Worm (Caenorhabditis elegans) whole organism, midembryonic: ENCODE results near the gene F08D12.2.
A peak's percentile ranks its signal among the peaks of the same experiment; 100 is the strongest.

Experiments
- T22C8.4 ChIP-seq: fragments of 200-800 bp; sonication (Bioruptor generic); IDR thresholded peaks from 2 replicates; pipeline ENCODE4 v1.3.6; 2022; ENCODE audit warnings: missing genetic modification characterization, missing compliant biosample characterization
- cog-1 ChIP-seq: sonication (generic microtip); optimal IDR thresholded peaks from 2 replicates; lab custom pipeline; 2016; ENCODE audit warnings: missing genetic modification characterization, missing compliant biosample characterization
- flt-1 ChIP-seq: fragments of 200-800 bp; sonication (Bioruptor generic); IDR thresholded peaks from 2 replicates; pipeline ENCODE4 v1.3.6; 2022; ENCODE audit warnings: missing genetic modification characterization, missing compliant biosample characterization
- klf-2 ChIP-seq: fragments of 200-800 bp; sonication (Bioruptor generic); conservative IDR thresholded peaks from 2 replicates; pipeline ENCODE4 v1.3.6; 2022; ENCODE audit warnings: missing genetic modification reagents, missing genetic modification characterization, missing compliant biosample characterization
- med-1 ChIP-seq: sonication (generic microtip); optimal IDR thresholded peaks from 2 replicates; lab custom pipeline; 2017; ENCODE audit warnings: missing genetic modification characterization, mild to moderate bottlenecking, missing compliant biosample characterization, antibody characterized with exemption, missing genetic modification reagents; ENCODE audit not compliant: insufficient read depth
- ref-1 ChIP-seq: fragments of 200-800 bp; sonication (Bioruptor generic); conservative IDR thresholded peaks from 2 replicates; pipeline ENCODE4 v1.3.6; 2022; ENCODE audit warnings: missing genetic modification reagents, missing genetic modification characterization, missing compliant biosample characterization
- tab-1 ChIP-seq: fragments of 200-800 bp; sonication (Bioruptor generic); IDR thresholded peaks from 2 replicates; pipeline ENCODE4 v1.3.6; 2022; ENCODE audit warnings: missing genetic modification characterization, missing compliant biosample characterization
- ztf-23 ChIP-seq: fragments of 200-800 bp; sonication (Bioruptor generic); IDR thresholded peaks from 2 replicates; pipeline ENCODE4 v1.3.6; 2022; ENCODE audit warnings: missing genetic modification reagents, missing genetic modification characterization, missing compliant biosample characterization
- ztf-29 ChIP-seq: fragments of 200-800 bp; sonication (Bioruptor generic); IDR thresholded peaks from 2 replicates; pipeline ENCODE4 v1.3.6; 2022; ENCODE audit warnings: missing genetic modification reagents, missing genetic modification characterization, missing compliant biosample characterization

The F08D12.2 gene

DNA sequence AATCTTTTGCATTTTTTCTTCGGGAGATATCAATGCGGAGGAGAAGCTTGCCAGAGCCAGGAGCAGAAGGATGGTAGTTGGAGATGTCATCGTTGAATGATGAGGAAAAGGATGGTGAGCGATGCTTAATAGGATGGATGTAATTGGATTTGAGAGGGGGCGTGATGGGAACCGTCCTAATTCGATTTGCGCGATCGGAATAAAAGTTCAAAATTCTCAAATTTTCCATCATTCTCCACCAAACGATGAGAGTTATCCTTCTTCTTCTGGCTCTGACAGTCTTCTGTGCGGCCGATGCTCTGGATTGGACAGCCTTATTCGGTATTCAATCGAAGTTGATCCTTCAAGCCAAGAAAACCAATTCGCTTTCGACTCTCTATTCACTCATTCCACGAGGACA, 42.7 kb downstream of the F08D12.2 start, which contains the start of the genes K12H6.4 and K12H6.9:
K12H6.4 (minus strand) TSS at position 101 of the 400 bp plus-strand sequence.
K12H6.9 (plus strand) TSS at position 236 of the 400 bp plus-strand sequence.
- TF ChIP-seq ztf-23 (GFP tag; lab: Robert Waterston, UW): no peak
- no peak for TF ChIP-seq flt-1
- TF ChIP-seq med-1: no peak
- TF ChIP-seq ztf-29: no peak
- TF ChIP-seq T22C8.4: no peak
- TF ChIP-seq cog-1: no peak
- TF ChIP-seq tab-1 (GFP tag; lab: Robert Waterston, UW): no peak
- no peak for TF ChIP-seq klf-2
- no peak for TF ChIP-seq ref-1 (GFP tag; lab: Robert Waterston, UW)

- TF ChIP-seq cog-1: no peak
- TF ChIP-seq ztf-23 (GFP tag; lab: Robert Waterston, UW): no peak
- no peak for TF ChIP-seq flt-1
- no peak for TF ChIP-seq T22C8.4
- no peak for TF ChIP-seq tab-1 (GFP tag; lab: Robert Waterston, UW)
- TF ChIP-seq med-1: no peak
- TF ChIP-seq klf-2: no peak
- no peak for TF ChIP-seq ref-1 (GFP tag; lab: Robert Waterston, UW)
- no peak for TF ChIP-seq ztf-29
Measured at ce11 chrII:2826073-2826472, 44.6 kb downstream of the F08D12.2 start, which contains the start of gene K12H6.5. TSS of gene K12H6.5 (minus strand) at chrII:2826173.

ce11 chrII:2827859-2828403, 46.5 kb downstream of the F08D12.2 start, which contains the start of gene K12H6.8:
TSS of gene K12H6.8 (plus strand) at chrII:2827896.
- TF ChIP-seq T22C8.4 (no peak), tab-1 (GFP tag; lab: Robert Waterston, UW) (no peak), med-1 (no peak), cog-1 (no peak), ztf-23 (GFP tag; lab: Robert Waterston, UW) (no peak), ztf-29 (no peak), ref-1 (GFP tag; lab: Robert Waterston, UW) (no peak), klf-2 (no peak), flt-1 (no peak)

ce11 chrII:2829482-2829881, 48.0 kb downstream of the F08D12.2 start:
- TF ChIP-seq cog-1 (no peak), ztf-23 (GFP tag; lab: Robert Waterston, UW) (no peak), flt-1 (no peak), ztf-29 (no peak), ref-1 (GFP tag; lab: Robert Waterston, UW) (no peak), klf-2 (no peak), tab-1 (GFP tag; lab: Robert Waterston, UW) (no peak), T22C8.4 (no peak), med-1 (no peak)

DNA sequence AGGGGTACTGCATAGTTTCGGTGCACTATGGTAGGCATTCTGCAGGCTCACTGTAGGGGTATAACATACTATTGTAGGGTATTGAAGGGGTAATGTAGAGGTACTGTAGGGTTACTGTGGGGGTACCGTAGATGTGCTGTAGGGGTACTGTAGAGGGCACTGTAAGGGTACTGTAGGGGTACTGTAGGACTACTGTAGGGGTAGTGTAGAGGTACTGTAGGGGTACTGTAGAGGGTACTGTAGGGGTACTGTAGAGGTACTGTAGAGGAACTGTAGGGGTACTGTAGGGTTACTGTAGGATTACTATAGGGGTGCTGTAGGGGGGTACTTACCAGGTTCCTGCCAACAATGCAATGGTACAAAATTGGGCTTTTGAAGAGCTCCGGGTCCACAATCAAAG, 48.7 kb downstream of the F08D12.2 start:
- TF ChIP-seq ref-1 (GFP tag; lab: Robert Waterston, UW): no peak
- TF ChIP-seq klf-2: 0 out of 2 replicates have a peak, but pooled peaks have one; percentile 58

ce11 chrII:2831173-2831572, 49.7 kb downstream of the F08D12.2 start, which contains the start of gene K12H6.6:
TSS of gene K12H6.6 (minus strand) at chrII:2831233.
- TF ChIP-seq klf-2 (no peak), med-1 (no peak), tab-1 (GFP tag; lab: Robert Waterston, UW) (no peak), ztf-23 (GFP tag; lab: Robert Waterston, UW) (no peak), ref-1 (GFP tag; lab: Robert Waterston, UW) (no peak), T22C8.4 (no peak), ztf-29 (no peak), flt-1 (no peak), cog-1 (no peak)

ce11 chrII:2832098-2832497, 50.6 kb downstream of the F08D12.2 start:
- TF ChIP-seq T22C8.4 (no peak), ref-1 (GFP tag; lab: Robert Waterston, UW) (no peak), ztf-23 (GFP tag; lab: Robert Waterston, UW) (no peak), med-1 (no peak), tab-1 (GFP tag; lab: Robert Waterston, UW) (no peak), klf-2 (no peak), flt-1 (no peak), ztf-29 (no peak), cog-1 (no peak)

- TF ChIP-seq flt-1: no peak
- no peak for TF ChIP-seq klf-2
- no peak for TF ChIP-seq ztf-29
- no peak for TF ChIP-seq ref-1 (GFP tag; lab: Robert Waterston, UW)
- TF ChIP-seq cog-1: no peak
- no peak for TF ChIP-seq med-1
- TF ChIP-seq tab-1 (GFP tag; lab: Robert Waterston, UW): no peak
- TF ChIP-seq T22C8.4: no peak
- no peak for TF ChIP-seq ztf-23 (GFP tag; lab: Robert Waterston, UW)
Measured at ce11 chrII:2832539-2832938, 51.1 kb downstream of the F08D12.2 start.
